Worm (Caenorhabditis elegans): ENCODE measurements around the gene srv-26.

Gene srv-26

DNA sequence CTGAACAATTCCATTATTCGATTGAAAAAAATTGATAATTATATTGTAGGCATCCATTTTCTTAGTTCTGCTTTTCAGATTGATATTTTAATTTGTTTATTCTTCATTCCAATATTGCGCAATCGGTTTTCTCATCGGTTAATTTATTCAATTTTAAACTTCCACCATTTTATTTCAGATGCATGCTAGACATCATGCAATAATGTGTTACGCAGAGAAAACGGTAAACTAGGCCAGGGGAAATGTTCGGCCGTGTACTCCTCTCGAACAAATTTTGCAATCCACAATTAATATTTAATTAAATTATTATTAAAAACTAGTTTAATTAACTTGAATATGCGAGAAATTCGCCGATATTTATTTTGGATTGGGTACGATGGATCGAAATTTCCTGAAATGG lies 20.0 kb upstream of the srv-26 start, which contains the start of gene Y73B6BL.29:
TSS of gene Y73B6BL.29 (plus strand) at position 263 of the 400 bp plus-strand sequence.
- TF ChIP-seq nhr-11 (tag; optimal IDR thresholded peaks at IDR 0.05) = peak; percentile 80
- peak; percentile 98 for TF ChIP-seq tbx-2 (tag; optimal IDR thresholded peaks at IDR 0.05)
- peak; percentile 96 for TF ChIP-seq C04F5.9 (tag; optimal IDR thresholded peaks at IDR 0.05)
- no peak for TF ChIP-seq nhr-12 (tag; optimal IDR thresholded peaks at IDR 0.05)
- TF ChIP-seq blmp-1 (tag; optimal IDR thresholded peaks at IDR 0.05) = peak; percentile 77
- TF ChIP-seq nhr-20 (tag; optimal IDR thresholded peaks at IDR 0.05) = peak; percentile 95
- peak; percentile 87 for TF ChIP-seq efl-3 (GFP tag; optimal IDR thresholded peaks at IDR 0.05)
- peak; percentile 88 for TF ChIP-seq fos-1 (tag; optimal IDR thresholded peaks at IDR 0.05)
- TF ChIP-seq nhr-85 (tag) = peak; percentile 98
- TF ChIP-seq lin-13 (GFP tag; optimal IDR thresholded peaks at IDR 0.05) = peak; percentile 89
- peak; percentile 85 for TF ChIP-seq ceh-88 (GFP tag; IDR thresholded peaks at IDR 0.05)
- TF ChIP-seq mab-9 (GFP tag; IDR thresholded peaks at IDR 0.05) = peak; percentile 93
- TF ChIP-seq egl-27 (tag; optimal IDR thresholded peaks at IDR 0.05) = no peak
- TF ChIP-seq aha-1 (tag; optimal IDR thresholded peaks at IDR 0.05) = peak; percentile 78
- no peak for TF ChIP-seq alr-1 (tag; optimal IDR thresholded peaks at IDR 0.05; ENCODE audit: borderline replicate concordance)
- no peak for TF ChIP-seq ces-1 (GFP tag; optimal IDR thresholded peaks at IDR 0.05)
- peak; percentile 96 to 98 (median 97) for TF ChIP-seq dpl-1 (GFP tag; optimal IDR thresholded peaks at IDR 0.05)
- peak; percentile 96 for TF ChIP-seq lsy-2 (tag; optimal IDR thresholded peaks at IDR 0.05)
- TF ChIP-seq sup-37 (GFP tag; optimal IDR thresholded peaks at IDR 0.05) = peak; percentile 78
- TF ChIP-seq lir-3 (tag; optimal IDR thresholded peaks at IDR 0.05; ENCODE audit: poor library complexity) = peak; percentile 98
- TF ChIP-seq ets-5 (GFP tag; IDR thresholded peaks at IDR 0.05) = no peak
- peak; percentile 98 for TF ChIP-seq nhr-71 (tag; optimal IDR thresholded peaks at IDR 0.05)
- TF ChIP-seq ceh-82 (tag; optimal IDR thresholded peaks at IDR 0.05) = peak; percentile 88
- peak; percentile 98 for TF ChIP-seq egl-13 (tag; optimal IDR thresholded peaks at IDR 0.05)
- no peak for TF ChIP-seq unc-62 (GFP tag; optimal IDR thresholded peaks at IDR 0.05)
- peak; percentile 97 for TF ChIP-seq nhr-47 (tag; optimal IDR thresholded peaks at IDR 0.05)
- peak; percentile 97 for TF ChIP-seq Y116A8C.19 (tag; optimal IDR thresholded peaks at IDR 0.05; ENCODE audit: borderline replicate concordance)
- peak; percentile 87 for TF ChIP-seq snpc-4 (tag; optimal IDR thresholded peaks at IDR 0.05)
- TF ChIP-seq isw-1 (GFP tag; IDR thresholded peaks at IDR 0.05) = peak; percentile 94
- TF ChIP-seq xbp-1 (tag; optimal IDR thresholded peaks at IDR 0.05) = peak; percentile 94
- TF ChIP-seq ztf-11 (tag; optimal IDR thresholded peaks at IDR 0.05) = peak in 1 of 2 experiments; percentile 98
- peak; percentile 83 for TF ChIP-seq C16A3.4 (tag; optimal IDR thresholded peaks at IDR 0.05)
- TF ChIP-seq F16B12.6 (tag; optimal IDR thresholded peaks at IDR 0.05) = peak; percentile 49
- TF ChIP-seq rnt-1 (tag; optimal IDR thresholded peaks at IDR 0.05) = peak; percentile 100
- peak; percentile 93 for TF ChIP-seq lin-39 (tag; optimal IDR thresholded peaks at IDR 0.05)
- no peak for TF ChIP-seq sptf-1 (tag; optimal IDR thresholded peaks at IDR 0.05)
- no peak for TF ChIP-seq nhr-28 (tag; optimal IDR thresholded peaks at IDR 0.05)
- TF ChIP-seq skn-1 (tag; optimal IDR thresholded peaks at IDR 0.05) = peak; percentile 83
- TF ChIP-seq unc-30 (tag; optimal IDR thresholded peaks at IDR 0.05) = no peak
- TF ChIP-seq nhr-84 (tag; optimal IDR thresholded peaks at IDR 0.05) = no peak
- peak; percentile 99 for TF ChIP-seq irx-1 (tag; optimal IDR thresholded peaks at IDR 0.05)
- TF ChIP-seq nhr-77 (tag; optimal IDR thresholded peaks at IDR 0.05) = no peak
- TF ChIP-seq grh-1 (GFP tag; IDR thresholded peaks at IDR 0.05) = peak; percentile 81
- TF ChIP-seq ceh-8 (GFP tag; optimal IDR thresholded peaks at IDR 0.05) = peak; percentile 97
- peak; percentile 96 for TF ChIP-seq sox-4 (tag; optimal IDR thresholded peaks at IDR 0.05)
- no peak for TF ChIP-seq hpl-2 (GFP tag; optimal IDR thresholded peaks at IDR 0.05)
- TF ChIP-seq mef-2 (tag; optimal IDR thresholded peaks at IDR 0.05) = peak; percentile 16
- peak; percentile 95 for TF ChIP-seq swsn-7 (tag; optimal IDR thresholded peaks at IDR 0.05)
- peak in 1 of 2 experiments; percentile 82 for TF ChIP-seq mdl-1 (tag; optimal IDR thresholded peaks at IDR 0.05)
- TF ChIP-seq vab-15 (tag; optimal IDR thresholded peaks at IDR 0.05) = peak; percentile 76
- TF ChIP-seq elt-3 (tag; optimal IDR thresholded peaks at IDR 0.05) = peak in 2 of 6 experiments; percentile 71 to 74
- peak; percentile 99 for TF ChIP-seq lin-35 (GFP tag; optimal IDR thresholded peaks at IDR 0.05)
- TF ChIP-seq nhr-19 (GFP tag; conservative IDR thresholded peaks at IDR 0.05) = peak; percentile 94
